Worm (Caenorhabditis elegans) whole organism, young adult: ENCODE measurements around the gene C07B5.3.

Experiments
- B0261.1 ChIP-seq: sonication (generic microtip); optimal IDR thresholded peaks from 2 replicates; lab custom pipeline; 2016; ENCODE audit warnings: mild to moderate bottlenecking, missing genetic modification characterization, moderate library complexity, missing compliant biosample characterization
- C06A6.2 ChIP-seq: fragments of 200-800 bp; sonication (Bioruptor generic); conservative IDR thresholded peaks from 2 replicates; pipeline ENCODE4 v1.3.6; 2022; ENCODE audit warnings: missing genetic modification characterization, missing compliant biosample characterization
- F49E8.2 ChIP-seq: sonication (generic microtip); optimal IDR thresholded peaks from 3 replicates; lab custom pipeline; 2017; ENCODE audit warnings: missing genetic modification characterization, mild to moderate bottlenecking, missing compliant biosample characterization, antibody characterized with exemption, moderate library complexity; ENCODE audit not compliant: insufficient read depth
- F52B5.7 ChIP-seq: sonication (generic microtip); optimal IDR thresholded peaks from 2 replicates; lab custom pipeline; 2016; ENCODE audit warnings: mild to moderate bottlenecking, missing genetic modification characterization, missing compliant biosample characterization
- F57C9.4 ChIP-seq: sonication (generic microtip); optimal IDR thresholded peaks from 2 replicates; lab custom pipeline; 2017; ENCODE audit warnings: mild to moderate bottlenecking, missing genetic modification characterization, missing compliant biosample characterization
- Y53F4B.3 ChIP-seq: fragments of 200-800 bp; sonication (Bioruptor generic); IDR thresholded peaks from 2 replicates; pipeline ENCODE4 v1.3.6; 2022; ENCODE audit warnings: missing genetic modification reagents, missing genetic modification characterization, missing compliant biosample characterization
- Y53G8AR.9 ChIP-seq: fragments of 200-800 bp; sonication (Bioruptor generic); conservative IDR thresholded peaks from 2 replicates; pipeline ENCODE4 v1.3.6; 2022; ENCODE audit warnings: missing genetic modification reagents, missing genetic modification characterization, missing compliant biosample characterization
- Y56A3A.18 ChIP-seq: fragments of 200-800 bp; sonication (Bioruptor generic); IDR thresholded peaks from 2 replicates; pipeline ENCODE4 v1.3.6; 2022; ENCODE audit warnings: missing genetic modification reagents, missing genetic modification characterization, missing compliant biosample characterization
- Y67H2A.10 ChIP-seq: fragments of 200-800 bp; sonication (Bioruptor generic); conservative IDR thresholded peaks from 2 replicates; pipeline ENCODE4 v1.3.6; 2022; ENCODE audit warnings: missing genetic modification reagents, missing genetic modification characterization, missing compliant biosample characterization
- aptf-3 ChIP-seq: fragments of 200-800 bp; sonication (Bioruptor generic); IDR thresholded peaks from 2 replicates; pipeline ENCODE4 v1.3.6; 2022; ENCODE audit warnings: missing genetic modification characterization, missing compliant biosample characterization
- bed-1 ChIP-seq: fragments of 200-800 bp; sonication (Bioruptor generic); IDR thresholded peaks from 2 replicates; pipeline ENCODE4 v1.3.6; 2022; ENCODE audit warnings: missing genetic modification reagents, missing genetic modification characterization, missing compliant biosample characterization
- bed-2 ChIP-seq: fragments of 200-800 bp; sonication (Bioruptor generic); IDR thresholded peaks from 2 replicates; pipeline ENCODE4 v1.3.6; 2022; ENCODE audit warnings: missing genetic modification reagents, missing genetic modification characterization, missing compliant biosample characterization
- cebp-1 ChIP-seq, 2 experiments: fragments of 200-800 bp in 1 of 2; sonication (Bioruptor generic) in 1 of 2; sonication (generic microtip) in 1 of 2; IDR thresholded peaks in 1 of 2; optimal IDR thresholded peaks in 1 of 2; 2 replicates each; pipeline versions ENCODE4 v1.3.6 to Lab custom; 2017 to 2022; ENCODE audit warnings: missing compliant biosample characterization in 2 of 2, missing genetic modification characterization in 2 of 2, mild to moderate bottlenecking in 1 of 2, missing genetic modification reagents in 1 of 2, moderate library complexity in 1 of 2
- cebp-2 ChIP-seq: fragments of 200-800 bp; sonication (Bioruptor generic); IDR thresholded peaks from 2 replicates; pipeline ENCODE4 v1.3.6; 2022; ENCODE audit warnings: missing genetic modification characterization, missing compliant biosample characterization
- ceh-79 ChIP-seq: sonication (generic microtip); optimal IDR thresholded peaks from 2 replicates; lab custom pipeline; 2017; ENCODE audit warnings: mild to moderate bottlenecking, missing genetic modification characterization, missing compliant biosample characterization
- dox-1 ChIP-seq: fragments of 200-800 bp; sonication (Bioruptor generic); IDR thresholded peaks from 2 replicates; pipeline ENCODE4 v1.3.6; 2022; ENCODE audit warnings: missing genetic modification reagents, missing genetic modification characterization, missing compliant biosample characterization
- egl-18 ChIP-seq: fragments of 200-800 bp; sonication (Bioruptor generic); IDR thresholded peaks from 2 replicates; pipeline ENCODE4 v1.3.6; 2022; ENCODE audit warnings: missing genetic modification reagents, missing genetic modification characterization, missing compliant biosample characterization
- egrh-3 ChIP-seq: fragments of 200-800 bp; sonication (Bioruptor generic); IDR thresholded peaks from 2 replicates; pipeline ENCODE4 v1.3.6; 2022; ENCODE audit warnings: missing genetic modification reagents, missing genetic modification characterization, missing compliant biosample characterization
- gei-17 ChIP-seq: fragments of 200-800 bp; sonication (Bioruptor generic); optimal IDR thresholded peaks from 2 replicates; lab custom pipeline; 2018; ENCODE audit warnings: mild to moderate bottlenecking, missing genetic modification characterization, missing compliant biosample characterization
- him-1 ChIP-seq: sonication (generic microtip); optimal IDR thresholded peaks from 2 replicates; lab custom pipeline; 2016; ENCODE audit warnings: missing genotype, missing genetic modification reagents, missing genetic modification characterization, missing compliant biosample characterization
- hmg-1.2 ChIP-seq: fragments of 200-800 bp; sonication (Bioruptor generic); IDR thresholded peaks from 2 replicates; pipeline ENCODE4 v1.3.6; 2022; ENCODE audit warnings: missing genetic modification reagents, missing genetic modification characterization, missing compliant biosample characterization
- hrde-1 ChIP-seq: sonication (generic microtip); optimal IDR thresholded peaks from 2 replicates; lab custom pipeline; 2016; ENCODE audit warnings: missing genetic modification characterization, mild to moderate bottlenecking, missing compliant biosample characterization, moderate library complexity, missing genotype, missing genetic modification reagents, borderline replicate concordance
- lir-1 ChIP-seq: fragments of 200-800 bp; sonication (Bioruptor generic); conservative IDR thresholded peaks from 2 replicates; pipeline ENCODE4 v1.3.6; 2022; ENCODE audit warnings: missing genetic modification reagents, missing genetic modification characterization, missing compliant biosample characterization
- lsy-27 ChIP-seq: sonication (generic microtip); optimal IDR thresholded peaks from 2 replicates; lab custom pipeline; 2017; ENCODE audit warnings: missing genetic modification characterization, mild to moderate bottlenecking, missing compliant biosample characterization, antibody characterized with exemption, missing genotype, borderline replicate concordance; ENCODE audit not compliant: insufficient read depth
- mes-4 ChIP-seq: sonication (generic microtip); optimal IDR thresholded peaks from 2 replicates; lab custom pipeline; 2016; ENCODE audit warnings: missing genotype, missing genetic modification characterization, missing compliant biosample characterization
- mxl-1 ChIP-seq: sonication (generic microtip); optimal IDR thresholded peaks from 2 replicates; lab custom pipeline; 2016; ENCODE audit warnings: missing genetic modification characterization, missing compliant biosample characterization
- nfya-2 ChIP-seq: fragments of 200-800 bp; sonication (Bioruptor generic); IDR thresholded peaks from 2 replicates; pipeline ENCODE4 v1.3.6; 2022; ENCODE audit warnings: missing genetic modification reagents, missing genetic modification characterization, missing compliant biosample characterization
- nhr-80 ChIP-seq: sonication (generic microtip); optimal IDR thresholded peaks from 2 replicates; lab custom pipeline; 2016; ENCODE audit warnings: missing genetic modification characterization, missing compliant biosample characterization
- pbrm-1 ChIP-seq: fragments of 200-800 bp; sonication (Bioruptor generic); IDR thresholded peaks from 2 replicates; pipeline ENCODE4 v1.3.6; 2022; ENCODE audit warnings: missing genetic modification reagents, missing genetic modification characterization, missing compliant biosample characterization
- rcor-1 ChIP-seq: fragments of 200-800 bp; sonication (Bioruptor generic); IDR thresholded peaks from 2 replicates; pipeline ENCODE4 v1.3.6; 2022; ENCODE audit warnings: missing genetic modification reagents, missing genetic modification characterization, missing compliant biosample characterization
- sdz-38 ChIP-seq: sonication (generic microtip); optimal IDR thresholded peaks from 2 replicates; lab custom pipeline; 2016; ENCODE audit warnings: missing genotype, missing genetic modification characterization, missing compliant biosample characterization
- snpc-1.1 ChIP-seq: sonication (generic microtip); optimal IDR thresholded peaks from 2 replicates; lab custom pipeline; 2017; ENCODE audit warnings: missing genetic modification characterization, mild to moderate bottlenecking, missing compliant biosample characterization, antibody characterized with exemption, moderate library complexity, missing genotype, missing genetic modification reagents; ENCODE audit not compliant: insufficient read depth
- snpc-4 ChIP-seq, 5 experiments: fragments of 150-350 bp in 1 of 5; sonication (generic microtip) in 4 of 5; optimal IDR thresholded peaks; 2 replicates each; lab custom pipeline; 2014 to 2018; ENCODE audit warnings: missing genetic modification characterization in 5 of 5, missing biosample characterization in 3 of 5, antibody characterized with exemption in 2 of 5, mild to moderate bottlenecking in 2 of 5, missing compliant biosample characterization in 2 of 5, missing genotype in 2 of 5, moderate library complexity in 2 of 5, missing genetic modification reagents in 1 of 5
- tbx-9 ChIP-seq: sonication (generic microtip); optimal IDR thresholded peaks from 2 replicates; lab custom pipeline; 2016; ENCODE audit warnings: borderline replicate concordance, missing genetic modification characterization, inconsistent platforms, missing compliant biosample characterization
- tlf-1 ChIP-seq: fragments of 200-800 bp; sonication (Bioruptor generic); optimal IDR thresholded peaks from 2 replicates; lab custom pipeline; 2018; ENCODE audit warnings: mild to moderate bottlenecking, missing genetic modification characterization, missing compliant biosample characterization
- unc-130 ChIP-seq: sonication (generic microtip); optimal IDR thresholded peaks from 2 replicates; lab custom pipeline; 2016; ENCODE audit warnings: missing genetic modification reagents, missing genetic modification characterization, missing compliant biosample characterization
- unc-62 ChIP-seq: fragments of 150-350 bp; optimal IDR thresholded peaks from 2 replicates; lab custom pipeline; 2014; ENCODE audit warnings: missing biosample characterization, missing genetic modification reagents, missing genetic modification characterization
- zfh-2 ChIP-seq: fragments of 200-800 bp; sonication (Bioruptor generic); conservative IDR thresholded peaks from 2 replicates; pipeline ENCODE4 v1.3.6; 2022; ENCODE audit warnings: missing genetic modification reagents, missing genetic modification characterization, missing compliant biosample characterization
- ztf-25 ChIP-seq: fragments of 200-800 bp; sonication (Bioruptor generic); IDR thresholded peaks from 2 replicates; pipeline ENCODE4 v1.3.6; 2022; ENCODE audit warnings: missing genetic modification reagents, missing genetic modification characterization, missing compliant biosample characterization
- ztf-28 ChIP-seq: fragments of 200-800 bp; sonication (Bioruptor generic); IDR thresholded peaks from 2 replicates; pipeline ENCODE4 v1.3.6; 2022; ENCODE audit warnings: missing genetic modification reagents, missing genetic modification characterization, missing compliant biosample characterization

Gene C07B5.3

ce11 chrX:9486160-9486559 is 36.9 kb downstream of the C07B5.3 start:
- no peak for TF ChIP-seq pbrm-1 (GFP tag; lab: Robert Waterston, UW)
- TF ChIP-seq rcor-1 (GFP tag; lab: Robert Waterston, UW), result no peak
- no peak for TF ChIP-seq egl-18
- TF ChIP-seq tbx-9 (tag; lab: Kevin White, UChicago), result no peak
- no peak for TF ChIP-seq nhr-80
- no peak for TF ChIP-seq ceh-79 (tag; lab: Kevin White, UChicago)
- no peak for TF ChIP-seq tlf-1 (GFP tag; lab: Kevin White, UChicago)
- TF ChIP-seq F52B5.7, result no peak
- no peak for TF ChIP-seq lsy-27 (tag; lab: Kevin White, UChicago)
- TF ChIP-seq C06A6.2 (GFP tag; lab: Robert Waterston, UW), result no peak
- no peak for TF ChIP-seq bed-1 (GFP tag; lab: Robert Waterston, UW)
- no peak for TF ChIP-seq cebp-2 (GFP tag; lab: Robert Waterston, UW)
- no peak for TF ChIP-seq snpc-4 (GFP tag; optimal IDR thresholded peaks at IDR 0.05; lab: Kevin White, UChicago)
- TF ChIP-seq snpc-4 (tag; optimal IDR thresholded peaks at IDR 0.05; lab: Kevin White, UChicago), result no peak
- no peak for TF ChIP-seq hrde-1 (tag; lab: Kevin White, UChicago)
- no peak for TF ChIP-seq egrh-3 (GFP tag; lab: Robert Waterston, UW)
- TF ChIP-seq nfya-2, result no peak

- TF ChIP-seq him-1 (tag; lab: Kevin White, UChicago), result no peak
- TF ChIP-seq Y56A3A.18 (GFP tag; lab: Robert Waterston, UW), result no peak
- TF ChIP-seq unc-62 (GFP tag; lab: Kevin White, UChicago), result no peak
- no peak for TF ChIP-seq zfh-2
- TF ChIP-seq B0261.1, result no peak
- no peak for TF ChIP-seq cebp-1 (GFP tag; IDR thresholded peaks at IDR 0.05; lab: Robert Waterston, UW)
- no peak for TF ChIP-seq cebp-1 (tag; optimal IDR thresholded peaks at IDR 0.05; lab: Kevin White, UChicago)
- no peak for TF ChIP-seq F57C9.4
- no peak for TF ChIP-seq dox-1 (GFP tag; lab: Robert Waterston, UW)
- no peak for TF ChIP-seq mes-4 (tag; lab: Kevin White, UChicago)
- TF ChIP-seq gei-17 (GFP tag; lab: Kevin White, UChicago), result no peak
- no peak for TF ChIP-seq lir-1 (GFP tag; lab: Robert Waterston, UW)
- TF ChIP-seq snpc-4 (GFP tag; optimal IDR thresholded peaks at IDR 0.05; lab: Kevin White, UChicago), result no peak
- TF ChIP-seq snpc-4 (tag; optimal IDR thresholded peaks at IDR 0.05; lab: Kevin White, UChicago), result no peak
- TF ChIP-seq, all 124 proteins: peak for 0
These were observed 39.3 kb downstream of the C07B5.3 start for ce11 chrX:9483754-9484153.

- TF ChIP-seq ztf-28 (GFP tag; lab: Robert Waterston, UW) (no peak), F57C9.4 (no peak), bed-2 (GFP tag; lab: Robert Waterston, UW) (no peak), Y53G8AR.9 (GFP tag; lab: Robert Waterston, UW) (no peak), egl-18 (no peak), hmg-1.2 (GFP tag; lab: Robert Waterston, UW) (no peak), F52B5.7 (no peak), unc-130 (GFP tag; lab: Kevin White, UChicago) (no peak), lir-1 (GFP tag; lab: Robert Waterston, UW) (no peak), sdz-38 (tag; lab: Kevin White, UChicago) (no peak), mxl-1 (tag; lab: Kevin White, UChicago) (no peak), Y53F4B.3 (GFP tag; lab: Robert Waterston, UW) (no peak), ztf-25 (GFP tag; lab: Robert Waterston, UW) (no peak), Y67H2A.10 (no peak), snpc-1.1 (tag; lab: Kevin White, UChicago) (no peak), aptf-3 (GFP tag; lab: Robert Waterston, UW) (no peak), F49E8.2 (tag; lab: Kevin White, UChicago) (no peak)
These were observed 46.3 kb downstream of the C07B5.3 start for ce11 chrX:9476752-9477151.
